Fruit fly (Drosophila melanogaster) whole organism, embryonic: Measurements from ENCODE around the gene brat.
A peak's percentile ranks its signal among the peaks of the same experiment; 100 is the strongest.

ENCODE experiments used
- Aef1 ChIP-seq: fragments of 200-800 bp; sonication (Bioruptor generic); IDR thresholded peaks from 3 replicates; pipeline ENCODE4 v1.3.6; 2022; ENCODE audit warnings: missing biosample characterization, missing genetic modification characterization
- CG10979 ChIP-seq: fragments of 200-800 bp; sonication (Bioruptor generic); optimal IDR thresholded peaks from 2 replicates; lab custom pipeline; 2018; ENCODE audit warnings: missing biosample characterization, mild to moderate bottlenecking, missing genetic modification characterization, moderate library complexity
- CG17328 ChIP-seq: fragments of 200-800 bp; sonication (Bioruptor generic); IDR thresholded peaks from 2 replicates; pipeline ENCODE4 v1.3.6; 2022; ENCODE audit warnings: missing biosample characterization, missing genetic modification characterization
- CG17385 ChIP-seq: fragments of 200-800 bp; sonication (Bioruptor generic); optimal IDR thresholded peaks from 3 replicates; lab custom pipeline; 2018; ENCODE audit warnings: missing biosample characterization, mild to moderate bottlenecking, missing genetic modification characterization
- CG2678 ChIP-seq: fragments of 200-800 bp; sonication (Bioruptor generic); optimal IDR thresholded peaks from 3 replicates; lab custom pipeline; 2019; ENCODE audit warnings: missing biosample characterization, mild to moderate bottlenecking, missing genetic modification characterization, moderate library complexity
- CG30403 ChIP-seq: fragments of 200-800 bp; sonication (Bioruptor generic); optimal IDR thresholded peaks from 3 replicates; lab custom pipeline; 2016; ENCODE audit warnings: missing biosample characterization, missing genetic modification characterization
- CG34376 ChIP-seq: fragments of 200-800 bp; sonication (Bioruptor generic); optimal IDR thresholded peaks from 2 replicates; lab custom pipeline; 2018; ENCODE audit warnings: missing biosample characterization, mild to moderate bottlenecking, missing genetic modification characterization
- CG4730 ChIP-seq: fragments of 200-800 bp; sonication (Bioruptor generic); IDR thresholded peaks from 2 replicates; pipeline ENCODE4 v1.3.6; 2022; ENCODE audit warnings: missing biosample characterization, missing genetic modification characterization
- CG4820 ChIP-seq: fragments of 200-800 bp; sonication (Bioruptor generic); optimal IDR thresholded peaks from 3 replicates; lab custom pipeline; 2016; ENCODE audit warnings: missing biosample characterization, missing genetic modification characterization
- CG5245 ChIP-seq: fragments of 200-800 bp; sonication (Bioruptor generic); optimal IDR thresholded peaks from 3 replicates; lab custom pipeline; 2016; ENCODE audit warnings: missing biosample characterization, missing genetic modification characterization
- CG6254 ChIP-seq: fragments of 200-800 bp; sonication (Bioruptor generic); optimal IDR thresholded peaks from 3 replicates; lab custom pipeline; 2017; ENCODE audit warnings: mild to moderate bottlenecking, missing biosample characterization, missing genetic modification reagents, missing genetic modification characterization
- CG7745 ChIP-seq: fragments of 200-800 bp; sonication (Bioruptor generic); optimal IDR thresholded peaks from 2 replicates; lab custom pipeline; 2018; ENCODE audit warnings: missing biosample characterization, mild to moderate bottlenecking, missing genetic modification characterization, moderate library complexity
- CG8388 ChIP-seq: fragments of 200-800 bp; sonication (Bioruptor generic); optimal IDR thresholded peaks from 2 replicates; lab custom pipeline; 2019; ENCODE audit warnings: missing biosample characterization, mild to moderate bottlenecking, missing genetic modification characterization, moderate library complexity
- CG9215 ChIP-seq: fragments of 200-800 bp; sonication (Bioruptor generic); IDR thresholded peaks from 2 replicates; pipeline ENCODE4 v1.3.6; 2022; ENCODE audit warnings: missing biosample characterization, missing genetic modification characterization
- CG9817 ChIP-seq: fragments of 200-800 bp; sonication (Bioruptor generic); optimal IDR thresholded peaks from 2 replicates; lab custom pipeline; 2018; ENCODE audit warnings: missing biosample characterization, mild to moderate bottlenecking, missing genetic modification characterization, moderate library complexity
- Camta ChIP-seq: fragments of 200-800 bp; sonication (Bioruptor generic); optimal IDR thresholded peaks from 2 replicates; lab custom pipeline; 2016; ENCODE audit warnings: missing biosample characterization, missing genetic modification characterization
- Dip3 ChIP-seq: fragments of 200-800 bp; sonication (Bioruptor generic); optimal IDR thresholded peaks from 3 replicates; lab custom pipeline; 2016; ENCODE audit warnings: missing biosample characterization, missing genetic modification characterization
- Dll ChIP-seq: fragments of 200-800 bp; sonication (Bioruptor generic); IDR thresholded peaks from 4 replicates; pipeline ENCODE4 v1.3.6; 2022; ENCODE audit warnings: missing biosample characterization, missing genetic modification characterization; ENCODE audit not compliant: partially characterized antibody
- Doc3 ChIP-seq: fragments of 200-800 bp; sonication (Bioruptor generic); IDR thresholded peaks from 3 replicates; pipeline ENCODE4 v1.3.6; 2022; ENCODE audit warnings: missing biosample characterization, missing genetic modification characterization; ENCODE audit not compliant: partially characterized antibody
- H15 ChIP-seq: fragments of 200-800 bp; sonication (Bioruptor generic); IDR thresholded peaks from 3 replicates; pipeline ENCODE4 v1.3.6; 2022; ENCODE audit warnings: missing biosample characterization, missing genetic modification characterization
- HLH4C ChIP-seq: fragments of 200-800 bp; sonication (Bioruptor generic); IDR thresholded peaks from 3 replicates; pipeline ENCODE4 v1.3.6; 2022; ENCODE audit warnings: missing biosample characterization, missing genetic modification characterization; ENCODE audit not compliant: partially characterized antibody
- Hr78 ChIP-seq, 2 experiments: fragments of 200-800 bp in 1 of 2; fragments of >200 bp in 1 of 2; sonication (Bioruptor generic) in 1 of 2; optimal IDR thresholded peaks; 2 replicates each; lab custom pipeline; 2017 to 2019; ENCODE audit warnings: missing biosample characterization in 2 of 2, missing genetic modification characterization in 2 of 2, mild to moderate bottlenecking in 1 of 2, moderate library complexity in 1 of 2
- Hsf ChIP-seq: fragments of 200-800 bp; sonication (Bioruptor generic); optimal IDR thresholded peaks from 3 replicates; lab custom pipeline; 2016; ENCODE audit warnings: missing biosample characterization, missing genetic modification characterization
- Jarid2 ChIP-seq: fragments of 200-800 bp; sonication (Bioruptor generic); optimal IDR thresholded peaks from 3 replicates; lab custom pipeline; 2017; ENCODE audit warnings: mild to moderate bottlenecking, missing biosample characterization, missing genetic modification reagents, missing genetic modification characterization
- NFAT ChIP-seq: fragments of 200-800 bp; sonication (Bioruptor generic); IDR thresholded peaks from 2 replicates; pipeline ENCODE4 v1.3.6; 2022; ENCODE audit warnings: missing biosample characterization, missing genetic modification characterization
- Optix ChIP-seq: fragments of 200-800 bp; sonication (Bioruptor generic); IDR thresholded peaks from 3 replicates; pipeline ENCODE4 v1.3.6; 2022; ENCODE audit warnings: missing biosample characterization, missing genetic modification characterization
- Sox102F ChIP-seq: fragments of 200-800 bp; sonication (Bioruptor generic); optimal IDR thresholded peaks from 2 replicates; lab custom pipeline; 2018; ENCODE audit warnings: missing biosample characterization, mild to moderate bottlenecking, missing genetic modification characterization, moderate library complexity
- abd-A ChIP-seq: fragments of 200-800 bp; sonication (Bioruptor generic); optimal IDR thresholded peaks from 3 replicates; lab custom pipeline; 2019; ENCODE audit warnings: missing biosample characterization, mild to moderate bottlenecking, missing genetic modification characterization, moderate library complexity
- ap ChIP-seq: fragments of 200-800 bp; sonication (Bioruptor generic); IDR thresholded peaks from 2 replicates; pipeline ENCODE4 v1.3.6; 2022; ENCODE audit warnings: missing biosample characterization, missing genetic modification characterization
- caup ChIP-seq: fragments of 200-800 bp; sonication (Bioruptor generic); optimal IDR thresholded peaks from 3 replicates; lab custom pipeline; 2017; ENCODE audit warnings: missing biosample characterization, mild to moderate bottlenecking, missing genetic modification characterization, moderate library complexity; ENCODE audit not compliant: severe bottlenecking
- gsb-n ChIP-seq: fragments of 200-800 bp; sonication (Bioruptor generic); optimal IDR thresholded peaks from 3 replicates; lab custom pipeline; 2018; ENCODE audit warnings: missing biosample characterization, mild to moderate bottlenecking, missing genetic modification characterization
- ind ChIP-seq: fragments of 200-800 bp; sonication (Bioruptor generic); optimal IDR thresholded peaks from 3 replicates; lab custom pipeline; 2016; ENCODE audit warnings: missing biosample characterization, missing genetic modification characterization
- kay ChIP-seq: fragments of 200-800 bp; sonication (Bioruptor generic); optimal IDR thresholded peaks from 2 replicates; lab custom pipeline; 2016; ENCODE audit warnings: missing biosample characterization, missing genetic modification characterization
- klu ChIP-seq: fragments of 200-800 bp; sonication (Bioruptor generic); IDR thresholded peaks from 2 replicates; pipeline ENCODE4 v1.3.6; 2022; ENCODE audit warnings: missing biosample characterization, missing genetic modification characterization
- kni ChIP-seq: fragments of 200-800 bp; sonication (Bioruptor generic); optimal IDR thresholded peaks from 3 replicates; lab custom pipeline; 2017; ENCODE audit warnings: mild to moderate bottlenecking, missing biosample characterization, missing genetic modification reagents, missing genetic modification characterization
- lab ChIP-seq: fragments of 200-800 bp; sonication (Bioruptor generic); optimal IDR thresholded peaks from 3 replicates; lab custom pipeline; 2017; ENCODE audit warnings: missing biosample characterization, missing genetic modification characterization, mild to moderate bottlenecking, moderate library complexity, missing genetic modification reagents
- lilli ChIP-seq: fragments of 200-800 bp; sonication (Bioruptor generic); optimal IDR thresholded peaks from 3 replicates; lab custom pipeline; 2016; ENCODE audit warnings: missing biosample characterization, missing genetic modification characterization
- mirr ChIP-seq: fragments of 200-800 bp; sonication (Bioruptor generic); optimal IDR thresholded peaks from 3 replicates; lab custom pipeline; 2018; ENCODE audit warnings: missing biosample characterization, mild to moderate bottlenecking, missing genetic modification characterization
- prd ChIP-seq, 3 experiments: fragments of >200 bp in 2 of 3; fragments of 200-800 bp in 1 of 3; sonication (Bioruptor generic) in 1 of 3; optimal IDR thresholded peaks in 2 of 3; IDR thresholded peaks in 1 of 3; 2 replicates in 2 of 3; 3 replicates in 1 of 3; pipeline versions ENCODE4 v1.3.6 to Lab custom; 2017 to 2022; ENCODE audit warnings: missing biosample characterization in 1 of 3, missing genetic modification characterization in 1 of 3
- pum ChIP-seq: fragments of 200-800 bp; sonication (Bioruptor generic); optimal IDR thresholded peaks from 2 replicates; lab custom pipeline; 2016; ENCODE audit warnings: missing biosample characterization, missing genetic modification characterization
- ranshi ChIP-seq: fragments of 200-800 bp; sonication (Bioruptor generic); IDR thresholded peaks from 2 replicates; pipeline ENCODE4 v1.3.6; 2022; ENCODE audit warnings: missing biosample characterization, missing genetic modification characterization
- row ChIP-seq: fragments of 200-800 bp; sonication (Bioruptor generic); IDR thresholded peaks from 3 replicates; pipeline ENCODE4 v1.3.6; 2022; ENCODE audit warnings: missing biosample characterization, missing genetic modification characterization
- scrt ChIP-seq: fragments of 200-800 bp; sonication (Bioruptor generic); optimal IDR thresholded peaks from 2 replicates; lab custom pipeline; 2018; ENCODE audit warnings: missing biosample characterization, mild to moderate bottlenecking, missing genetic modification characterization, moderate library complexity
- shn ChIP-seq: fragments of 200-800 bp; sonication (Bioruptor generic); optimal IDR thresholded peaks from 3 replicates; lab custom pipeline; 2016; ENCODE audit warnings: missing biosample characterization, missing genetic modification characterization
- sim ChIP-seq: fragments of 200-800 bp; sonication (Bioruptor generic); IDR thresholded peaks from 2 replicates; pipeline ENCODE4 v1.3.6; 2022; ENCODE audit warnings: missing biosample characterization, missing genetic modification characterization
- sima ChIP-seq: fragments of 200-800 bp; sonication (Bioruptor generic); optimal IDR thresholded peaks from 2 replicates; lab custom pipeline; 2016; ENCODE audit warnings: missing biosample characterization, missing genetic modification characterization
- vfl ChIP-seq: fragments of 200-800 bp; sonication (Bioruptor generic); optimal IDR thresholded peaks from 2 replicates; lab custom pipeline; 2016; ENCODE audit warnings: missing biosample characterization, missing genetic modification characterization
- wek ChIP-seq: fragments of 200-800 bp; sonication (Bioruptor generic); optimal IDR thresholded peaks from 3 replicates; lab custom pipeline; 2018; ENCODE audit warnings: missing biosample characterization, mild to moderate bottlenecking, missing genetic modification characterization, moderate library complexity
- wor ChIP-seq: fragments of 200-800 bp; sonication (Bioruptor generic); IDR thresholded peaks from 2 replicates; pipeline ENCODE4 v1.3.6; 2022; ENCODE audit warnings: missing biosample characterization, missing genetic modification characterization
- yki ChIP-seq: fragments of >200 bp; optimal IDR thresholded peaks from 3 replicates; lab custom pipeline; 2018

brat gene

DNA sequence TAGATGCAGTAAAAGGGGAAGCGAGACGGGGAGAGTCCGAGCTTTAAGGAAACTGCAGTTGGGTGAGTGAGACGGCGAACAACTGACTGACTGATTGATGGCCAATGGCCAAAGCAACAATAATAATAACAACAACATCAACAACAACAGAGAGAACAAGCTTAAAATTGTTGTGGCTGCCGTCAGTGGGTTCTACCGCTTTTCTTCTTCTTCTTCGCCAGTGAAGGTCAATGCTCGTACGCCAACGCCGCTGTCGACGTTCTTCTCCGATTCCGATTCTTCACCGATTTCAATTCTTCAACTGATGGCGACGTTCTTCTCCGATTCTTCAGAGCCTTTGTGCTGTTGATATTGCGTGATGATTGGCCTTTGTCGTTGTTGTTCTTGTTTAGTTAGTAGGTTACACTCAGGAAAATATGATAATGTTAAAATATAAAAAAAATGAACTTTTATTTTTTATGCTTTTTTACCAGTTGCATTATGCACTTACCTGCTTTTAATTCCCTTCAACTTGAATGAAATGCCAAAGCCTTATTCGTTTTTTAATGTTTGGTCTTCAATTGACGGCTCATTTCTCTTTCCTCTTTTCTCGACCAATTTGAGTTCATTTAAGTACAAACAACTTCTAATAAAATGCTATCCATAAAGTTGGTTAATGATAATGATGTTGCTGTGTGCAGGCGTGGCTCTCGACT, 8.7 kb downstream of the brat start:
- TF ChIP-seq sim: no peak
- TF ChIP-seq lilli: peak; percentile 41
- TF ChIP-seq CG7745 (tag; lab: Kevin White, UChicago): no peak
- TF ChIP-seq kni (GFP tag; lab: Kevin White, UChicago): peak; percentile 2
- TF ChIP-seq HLH4C (GFP tag; lab: Robert Waterston, UW): no peak
- TF ChIP-seq vfl: no peak
- TF ChIP-seq CG6254: no peak
- no peak for TF ChIP-seq ap (GFP tag; lab: Robert Waterston, UW)
- TF ChIP-seq H15 (GFP tag; lab: Robert Waterston, UW): no peak
- TF ChIP-seq CG17385 (GFP tag; lab: Kevin White, UChicago): peak; percentile 42
- peak; percentile 27 for TF ChIP-seq CG10979 (tag; lab: Kevin White, UChicago)
- no peak for TF ChIP-seq prd (optimal IDR thresholded peaks at IDR 0.05; lab: Kevin White, UChicago)
- 0 out of 3 replicates have a peak, but pooled peaks have one; percentile 16 for TF ChIP-seq prd (GFP tag; IDR thresholded peaks at IDR 0.05; lab: Robert Waterston, UW)
- TF ChIP-seq wek (GFP tag; lab: Kevin White, UChicago): no peak
- no peak for TF ChIP-seq caup (GFP tag; lab: Kevin White, UChicago)
- peak; percentile 21 for TF ChIP-seq Hsf
- no peak for TF ChIP-seq CG30403 (GFP tag; lab: Kevin White, UChicago)
- no peak for TF ChIP-seq CG17328
- no peak for TF ChIP-seq sima
- TF ChIP-seq CG2678 (tag; lab: Kevin White, UChicago): peak; percentile 16
- no peak for TF ChIP-seq yki (lab: Kevin White, UChicago)
- TF ChIP-seq gsb-n (tag; lab: Kevin White, UChicago): no peak
- TF ChIP-seq wor (GFP tag; lab: Robert Waterston, UW): no peak
- TF ChIP-seq NFAT (GFP tag; lab: Robert Waterston, UW): no peak
- TF ChIP-seq Jarid2: no peak
- no peak for TF ChIP-seq CG8388 (GFP tag; lab: Kevin White, UChicago)
- TF ChIP-seq mirr (GFP tag; lab: Kevin White, UChicago): no peak
- TF ChIP-seq ind: no peak
- no peak for TF ChIP-seq scrt (GFP tag; lab: Kevin White, UChicago)
- TF ChIP-seq ranshi (GFP tag; lab: Robert Waterston, UW): no peak
- no peak for TF ChIP-seq CG9215
- no peak for TF ChIP-seq CG34376 (GFP tag; lab: Kevin White, UChicago)
- no peak for TF ChIP-seq Hr78 (GFP tag; optimal IDR thresholded peaks at IDR 0.05; lab: Kevin White, UChicago)
- no peak for TF ChIP-seq CG4730 (GFP tag; lab: Robert Waterston, UW)
- TF ChIP-seq klu: no peak
- TF ChIP-seq Dip3 (GFP tag; lab: Kevin White, UChicago): peak; percentile 2
- no peak for TF ChIP-seq CG4820 (GFP tag; lab: Kevin White, UChicago)
- TF ChIP-seq Sox102F (GFP tag; lab: Kevin White, UChicago): no peak
- TF ChIP-seq Dll: no peak
- TF ChIP-seq kay (GFP tag; lab: Kevin White, UChicago): no peak
- no peak for TF ChIP-seq Camta
- TF ChIP-seq lab (GFP tag; lab: Kevin White, UChicago): no peak
- no peak for TF ChIP-seq Optix (GFP tag; lab: Robert Waterston, UW)
- no peak for TF ChIP-seq abd-A (tag; lab: Kevin White, UChicago)
- TF ChIP-seq shn (GFP tag; lab: Kevin White, UChicago): no peak
- TF ChIP-seq CG9817 (tag; lab: Kevin White, UChicago): no peak
- no peak for TF ChIP-seq pum (GFP tag; lab: Kevin White, UChicago)
- no peak for TF ChIP-seq Aef1 (GFP tag; lab: Robert Waterston, UW)
- no peak for TF ChIP-seq Doc3 (GFP tag; lab: Robert Waterston, UW)
- TF ChIP-seq row: no peak; the same call in 2 of the 3 replicates
- TF ChIP-seq CG5245 (GFP tag; lab: Kevin White, UChicago): no peak
